Worm (Caenorhabditis elegans) whole organism, young adult: Measurements from ENCODE around the gene smr-1.
A peak's percentile ranks its signal among the peaks of the same experiment; 100 is the strongest.

Experiments
- B0019.2 ChIP-seq: fragments of 200-800 bp; sonication (Bioruptor generic); conservative IDR thresholded peaks from 2 replicates; pipeline ENCODE4 v1.3.6; 2022; ENCODE audit warnings: missing genetic modification reagents, missing genetic modification characterization, missing compliant biosample characterization
- B0261.1 ChIP-seq: sonication (generic microtip); optimal IDR thresholded peaks from 2 replicates; lab custom pipeline; 2016; ENCODE audit warnings: mild to moderate bottlenecking, missing genetic modification characterization, moderate library complexity, missing compliant biosample characterization
- C06A6.2 ChIP-seq: fragments of 200-800 bp; sonication (Bioruptor generic); conservative IDR thresholded peaks from 2 replicates; pipeline ENCODE4 v1.3.6; 2022; ENCODE audit warnings: missing genetic modification characterization, missing compliant biosample characterization
- D2030.7 ChIP-seq: fragments of 200-800 bp; sonication (Bioruptor generic); IDR thresholded peaks from 2 replicates; pipeline ENCODE4 v1.3.6; 2022; ENCODE audit warnings: missing genetic modification reagents, missing genetic modification characterization, missing compliant biosample characterization
- F22D6.2 ChIP-seq: sonication (generic microtip); optimal IDR thresholded peaks from 2 replicates; lab custom pipeline; 2016; ENCODE audit warnings: mild to moderate bottlenecking, missing genetic modification characterization, missing compliant biosample characterization
- F33H1.4 ChIP-seq: fragments of 200-800 bp; sonication (Bioruptor generic); IDR thresholded peaks from 2 replicates; pipeline ENCODE4 v1.3.6; 2022; ENCODE audit warnings: missing genetic modification reagents, missing genetic modification characterization, missing compliant biosample characterization
- F37B4.10 ChIP-seq: fragments of 200-800 bp; sonication (Bioruptor generic); IDR thresholded peaks from 2 replicates; pipeline ENCODE4 v1.3.6; 2022; ENCODE audit warnings: missing genetic modification characterization, missing compliant biosample characterization
- F57C9.4 ChIP-seq: sonication (generic microtip); optimal IDR thresholded peaks from 2 replicates; lab custom pipeline; 2017; ENCODE audit warnings: mild to moderate bottlenecking, missing genetic modification characterization, missing compliant biosample characterization
- Y53F4B.3 ChIP-seq: fragments of 200-800 bp; sonication (Bioruptor generic); IDR thresholded peaks from 2 replicates; pipeline ENCODE4 v1.3.6; 2022; ENCODE audit warnings: missing genetic modification reagents, missing genetic modification characterization, missing compliant biosample characterization
- Y53G8AR.9 ChIP-seq: fragments of 200-800 bp; sonication (Bioruptor generic); conservative IDR thresholded peaks from 2 replicates; pipeline ENCODE4 v1.3.6; 2022; ENCODE audit warnings: missing genetic modification reagents, missing genetic modification characterization, missing compliant biosample characterization
- ama-1 ChIP-seq, 3 experiments: fragments of 150-350 bp in 1 of 3; sonication (generic microtip) in 2 of 3; optimal IDR thresholded peaks; 2 replicates each; lab custom pipeline; 2014 to 2018; ENCODE audit warnings: missing biosample characterization in 2 of 3, missing genetic modification characterization in 2 of 3, missing genetic modification reagents in 2 of 3
- atf-7 ChIP-seq: sonication (generic microtip); optimal IDR thresholded peaks from 2 replicates; lab custom pipeline; 2017; ENCODE audit warnings: mild to moderate bottlenecking, missing genetic modification characterization, missing compliant biosample characterization
- athp-1 ChIP-seq: sonication (generic microtip); optimal IDR thresholded peaks from 2 replicates; lab custom pipeline; 2017; ENCODE audit warnings: mild to moderate bottlenecking, missing genetic modification characterization, missing compliant biosample characterization
- attf-3 ChIP-seq: fragments of 200-800 bp; sonication (Bioruptor generic); conservative IDR thresholded peaks from 2 replicates; pipeline ENCODE4 v1.3.6; 2022; ENCODE audit warnings: missing genetic modification reagents, missing genetic modification characterization, missing compliant biosample characterization
- bed-1 ChIP-seq: fragments of 200-800 bp; sonication (Bioruptor generic); IDR thresholded peaks from 2 replicates; pipeline ENCODE4 v1.3.6; 2022; ENCODE audit warnings: missing genetic modification reagents, missing genetic modification characterization, missing compliant biosample characterization
- ceh-27 ChIP-seq: fragments of 200-800 bp; sonication (Bioruptor generic); optimal IDR thresholded peaks from 2 replicates; lab custom pipeline; 2018; ENCODE audit warnings: mild to moderate bottlenecking, missing genetic modification characterization, moderate library complexity, missing compliant biosample characterization
- ceh-58 ChIP-seq: fragments of 200-800 bp; sonication (Bioruptor generic); IDR thresholded peaks from 2 replicates; pipeline ENCODE4 v1.3.6; 2022; ENCODE audit warnings: missing genetic modification characterization, missing compliant biosample characterization
- ceh-91 ChIP-seq: fragments of 200-800 bp; sonication (Bioruptor generic); IDR thresholded peaks from 2 replicates; pipeline ENCODE4 v1.3.6; 2022; ENCODE audit warnings: missing genetic modification reagents, missing genetic modification characterization, missing compliant biosample characterization
- chd-7 ChIP-seq: sonication (generic microtip); optimal IDR thresholded peaks from 2 replicates; lab custom pipeline; 2016; ENCODE audit warnings: mild to moderate bottlenecking, missing genetic modification characterization, moderate library complexity, missing compliant biosample characterization
- die-1 ChIP-seq: sonication (generic microtip); optimal IDR thresholded peaks from 2 replicates; lab custom pipeline; 2016; ENCODE audit warnings: missing genotype, mild to moderate bottlenecking, missing genetic modification characterization, missing compliant biosample characterization
- egl-44 ChIP-seq: fragments of 200-800 bp; sonication (Bioruptor generic); IDR thresholded peaks from 2 replicates; pipeline ENCODE4 v1.3.6; 2022; ENCODE audit warnings: missing genetic modification reagents, missing genetic modification characterization, missing compliant biosample characterization
- ekl-4 ChIP-seq: fragments of 200-800 bp; sonication (Bioruptor generic); IDR thresholded peaks from 2 replicates; pipeline ENCODE4 v1.3.6; 2022; ENCODE audit warnings: missing genetic modification reagents, missing genetic modification characterization, missing compliant biosample characterization
- him-1 ChIP-seq: sonication (generic microtip); optimal IDR thresholded peaks from 2 replicates; lab custom pipeline; 2016; ENCODE audit warnings: missing genotype, missing genetic modification reagents, missing genetic modification characterization, missing compliant biosample characterization
- hsf-1 ChIP-seq: fragments of 200-800 bp; sonication (Bioruptor generic); IDR thresholded peaks from 2 replicates; pipeline ENCODE4 v1.3.6; 2022; ENCODE audit warnings: missing genetic modification reagents, missing genetic modification characterization, missing compliant biosample characterization
- lin-26 ChIP-seq: fragments of 200-800 bp; sonication (Bioruptor generic); IDR thresholded peaks from 2 replicates; pipeline ENCODE4 v1.3.6; 2022; ENCODE audit warnings: missing genetic modification reagents, missing genetic modification characterization, missing compliant biosample characterization
- lin-40 ChIP-seq: sonication (generic microtip); optimal IDR thresholded peaks from 2 replicates; lab custom pipeline; 2016; ENCODE audit warnings: missing genetic modification characterization, mild to moderate bottlenecking, missing compliant biosample characterization, missing genotype, missing genetic modification reagents
- lsl-1 ChIP-seq: fragments of 200-800 bp; sonication (Bioruptor generic); optimal IDR thresholded peaks from 2 replicates; lab custom pipeline; 2018; ENCODE audit warnings: mild to moderate bottlenecking, missing genetic modification characterization, moderate library complexity, missing compliant biosample characterization
- lsy-27 ChIP-seq: sonication (generic microtip); optimal IDR thresholded peaks from 2 replicates; lab custom pipeline; 2017; ENCODE audit warnings: missing genetic modification characterization, mild to moderate bottlenecking, missing compliant biosample characterization, antibody characterized with exemption, missing genotype, borderline replicate concordance; ENCODE audit not compliant: insufficient read depth
- madf-3 ChIP-seq: fragments of 200-800 bp; sonication (Bioruptor generic); IDR thresholded peaks from 2 replicates; pipeline ENCODE4 v1.3.6; 2022; ENCODE audit warnings: missing genetic modification reagents, missing genetic modification characterization, missing compliant biosample characterization
- nfya-1 ChIP-seq: sonication (generic microtip); optimal IDR thresholded peaks from 2 replicates; lab custom pipeline; 2017; ENCODE audit warnings: antibody characterized with exemption, missing compliant biosample characterization, missing genetic modification characterization, borderline replicate concordance; ENCODE audit not compliant: insufficient read depth
- nfyb-1 ChIP-seq: fragments of 200-800 bp; sonication (Bioruptor generic); IDR thresholded peaks from 2 replicates; pipeline ENCODE4 v1.3.6; 2022; ENCODE audit warnings: missing genetic modification reagents, missing genetic modification characterization, missing compliant biosample characterization
- nhr-179 ChIP-seq: sonication (generic microtip); optimal IDR thresholded peaks from 2 replicates; lab custom pipeline; 2016; ENCODE audit warnings: mild to moderate bottlenecking, missing genetic modification characterization, missing compliant biosample characterization
- nhr-90 ChIP-seq: sonication (generic microtip); optimal IDR thresholded peaks from 2 replicates; lab custom pipeline; 2016; ENCODE audit warnings: missing genotype, mild to moderate bottlenecking, missing genetic modification characterization, missing compliant biosample characterization
- pha-4 ChIP-seq: fragments of 150-350 bp; sonication (generic microtip); optimal IDR thresholded peaks from 2 replicates; lab custom pipeline; 2014; ENCODE audit warnings: missing biosample characterization, missing genetic modification reagents, missing genetic modification characterization
- rcor-1 ChIP-seq: fragments of 200-800 bp; sonication (Bioruptor generic); IDR thresholded peaks from 2 replicates; pipeline ENCODE4 v1.3.6; 2022; ENCODE audit warnings: missing genetic modification reagents, missing genetic modification characterization, missing compliant biosample characterization
- repo-1 ChIP-seq: sonication (generic microtip); optimal IDR thresholded peaks from 2 replicates; lab custom pipeline; 2017; ENCODE audit warnings: mild to moderate bottlenecking, missing genetic modification characterization, missing compliant biosample characterization
- snpc-1.1 ChIP-seq: sonication (generic microtip); optimal IDR thresholded peaks from 2 replicates; lab custom pipeline; 2017; ENCODE audit warnings: missing genetic modification characterization, mild to moderate bottlenecking, missing compliant biosample characterization, antibody characterized with exemption, moderate library complexity, missing genotype, missing genetic modification reagents; ENCODE audit not compliant: insufficient read depth
- snpc-1.3 ChIP-seq: sonication (generic microtip); optimal IDR thresholded peaks from 2 replicates; lab custom pipeline; 2017; ENCODE audit warnings: missing genetic modification characterization, mild to moderate bottlenecking, missing compliant biosample characterization, antibody characterized with exemption, moderate library complexity, missing genotype, missing genetic modification reagents; ENCODE audit not compliant: insufficient read depth
- xnd-1 ChIP-seq: sonication (generic microtip); optimal IDR thresholded peaks from 2 replicates; lab custom pipeline; 2016; ENCODE audit warnings: missing genotype, missing genetic modification reagents, missing genetic modification characterization, missing compliant biosample characterization
- zim-3 ChIP-seq: sonication (generic microtip); optimal IDR thresholded peaks from 2 replicates; lab custom pipeline; 2017; ENCODE audit warnings: mild to moderate bottlenecking, missing genetic modification characterization, moderate library complexity, missing compliant biosample characterization
- ztf-18 ChIP-seq: sonication (generic microtip); optimal IDR thresholded peaks from 2 replicates; lab custom pipeline; 2016; ENCODE audit warnings: missing genotype, mild to moderate bottlenecking, missing genetic modification characterization, missing compliant biosample characterization
- ztf-3 ChIP-seq: fragments of 200-800 bp; sonication (Bioruptor generic); optimal IDR thresholded peaks from 2 replicates; lab custom pipeline; 2018; ENCODE audit warnings: mild to moderate bottlenecking, missing genetic modification characterization, missing compliant biosample characterization

Gene smr-1

ce11 chrIII:1147863-1148262 lies 4.9 kb downstream of the smr-1 start (continued):
- TF ChIP-seq athp-1 (tag; lab: Kevin White, UChicago): no peak
- no peak for TF ChIP-seq ceh-91
- TF ChIP-seq hsf-1 (GFP tag; lab: Robert Waterston, UW): no peak

- no peak for TF ChIP-seq ztf-18
- TF ChIP-seq snpc-1.3 (tag; lab: Kevin White, UChicago): no peak
- no peak for TF ChIP-seq nfya-1 (tag; lab: Kevin White, UChicago)
- no peak for TF ChIP-seq ama-1 (optimal IDR thresholded peaks at IDR 0.05; lab: Kevin White, UChicago)
- TF ChIP-seq ama-1 (GFP tag; optimal IDR thresholded peaks at IDR 0.05; lab: Kevin White, UChicago): no peak
- TF ChIP-seq atf-7 (tag; lab: Kevin White, UChicago): no peak
- no peak for TF ChIP-seq B0019.2
These were observed 6.5 kb downstream of the smr-1 start for ce11 chrIII:1149472-1149871.

DNA sequence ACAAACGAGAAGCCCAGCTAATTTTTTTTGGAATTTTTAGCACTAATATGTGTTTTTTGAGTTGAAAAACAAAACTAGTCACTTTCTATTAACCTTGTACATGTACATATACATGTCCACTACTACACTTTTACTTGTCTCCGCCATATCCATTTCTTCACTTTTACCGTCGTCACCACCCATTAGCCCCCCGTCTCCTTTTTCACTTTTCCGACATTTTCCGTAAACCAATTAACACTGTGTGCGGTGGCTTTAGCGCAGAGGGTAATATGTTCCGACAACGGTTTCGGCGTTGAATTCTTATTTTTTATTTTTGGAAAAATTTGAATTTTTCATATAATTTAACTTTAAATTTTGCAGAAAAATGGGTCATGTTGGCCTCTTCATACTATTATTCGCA lies 8.7 kb downstream of the smr-1 start, which contains the start of gene cdh-12:
Gene cdh-12, plus strand, starts transcription at position 365 of the 400 bp plus-strand sequence.
- no peak for TF ChIP-seq F37B4.10 (GFP tag; lab: Robert Waterston, UW)
- TF ChIP-seq C06A6.2 (GFP tag; lab: Robert Waterston, UW): no peak
- no peak for TF ChIP-seq snpc-1.1 (tag; lab: Kevin White, UChicago)
- TF ChIP-seq attf-3: no peak
- no peak for TF ChIP-seq Y53F4B.3
- no peak for TF ChIP-seq pha-4 (tag; lab: Kevin White, UChicago)
- TF ChIP-seq lin-40 (tag; lab: Kevin White, UChicago): no peak
- TF ChIP-seq chd-7 (tag; lab: Kevin White, UChicago): no peak
- no peak for TF ChIP-seq F33H1.4
- TF ChIP-seq F57C9.4 (tag; lab: Kevin White, UChicago): no peak
- TF ChIP-seq repo-1 (tag; lab: Kevin White, UChicago): no peak
- no peak for TF ChIP-seq xnd-1
- TF ChIP-seq hsf-1 (GFP tag; lab: Robert Waterston, UW): no peak
- TF ChIP-seq nhr-179: no peak
- no peak for TF ChIP-seq Y53G8AR.9 (GFP tag; lab: Robert Waterston, UW)
- TF ChIP-seq zim-3 (tag; lab: Kevin White, UChicago): no peak
- TF ChIP-seq ekl-4 (GFP tag; lab: Robert Waterston, UW): no peak
- no peak for TF ChIP-seq ceh-58 (GFP tag; lab: Robert Waterston, UW)
- no peak for TF ChIP-seq madf-3 (GFP tag; lab: Robert Waterston, UW)

- TF ChIP-seq bed-1: no peak
- no peak for TF ChIP-seq B0019.2
- TF ChIP-seq D2030.7: no peak
- no peak for TF ChIP-seq ekl-4 (GFP tag; lab: Robert Waterston, UW)
- TF ChIP-seq rcor-1 (GFP tag; lab: Robert Waterston, UW): no peak
- TF ChIP-seq ztf-3 (GFP tag; lab: Kevin White, UChicago): no peak
These were observed 19.0 kb downstream of the smr-1 start for ce11 chrIII:1161946-1162345.

DNA sequence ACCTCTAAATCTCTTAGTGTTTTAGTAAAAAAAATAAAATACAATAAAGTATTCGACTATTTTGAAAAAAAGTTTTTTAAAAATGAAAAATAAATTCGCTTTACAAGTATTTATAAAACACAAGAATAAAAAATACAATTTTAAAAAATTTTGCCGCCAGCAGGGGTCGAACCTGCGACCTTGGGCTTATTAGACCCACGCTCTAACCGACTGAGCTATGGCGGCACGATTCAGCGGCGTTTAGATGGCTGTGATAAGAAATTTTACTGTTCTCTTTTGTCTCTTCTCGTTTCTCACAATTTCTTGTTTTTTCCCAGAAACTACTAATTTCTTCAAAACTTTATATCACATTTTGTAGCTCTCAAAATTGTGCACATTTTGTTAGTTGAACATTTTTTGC lies 20.2 kb downstream of the smr-1 start:
- TF ChIP-seq F22D6.2 (no peak), die-1 (peak; percentile 65), egl-44 (GFP tag; lab: Robert Waterston, UW) (no peak), B0261.1 (tag; lab: Kevin White, UChicago) (peak; percentile 70), C06A6.2 (GFP tag; lab: Robert Waterston, UW) (no peak), lsl-1 (GFP tag; lab: Kevin White, UChicago) (peak; percentile 32), xnd-1 (no peak), nhr-90 (peak; percentile 42), nfyb-1 (GFP tag; lab: Robert Waterston, UW) (0 out of 2 replicates have a peak, but pooled peaks have one; percentile 57), ekl-4 (GFP tag; lab: Robert Waterston, UW) (0 out of 2 replicates have a peak, but pooled peaks have one; percentile 9), lin-26 (GFP tag; lab: Robert Waterston, UW) (peak; percentile 75), lsy-27 (tag; lab: Kevin White, UChicago) (peak; percentile 10), him-1 (tag; lab: Kevin White, UChicago) (peak; percentile 68), repo-1 (tag; lab: Kevin White, UChicago) (no peak), D2030.7 (peak; percentile 31), ceh-27 (GFP tag; lab: Kevin White, UChicago) (no peak)
